Fruit fly (Drosophila melanogaster) whole organism, embryonic: ENCODE measurements around the gene CG14960.

Experiments used
- Atf-2 ChIP-seq: fragments of 200-800 bp; sonication (Bioruptor generic); optimal IDR thresholded peaks from 2 replicates; lab custom pipeline; 2016; ENCODE audit warnings: missing biosample characterization, missing genetic modification characterization
- BEAF-32 ChIP-seq: fragments of 200-800 bp; sonication (Bioruptor generic); optimal IDR thresholded peaks from 3 replicates; lab custom pipeline; 2017; ENCODE audit warnings: missing biosample characterization, missing genetic modification characterization, mild to moderate bottlenecking, moderate library complexity, missing genetic modification reagents
- CG10147 ChIP-seq: fragments of 200-800 bp; sonication (Bioruptor generic); optimal IDR thresholded peaks from 2 replicates; lab custom pipeline; 2019; ENCODE audit warnings: missing biosample characterization, mild to moderate bottlenecking, missing genetic modification characterization, moderate library complexity
- CG10979 ChIP-seq: fragments of 200-800 bp; sonication (Bioruptor generic); optimal IDR thresholded peaks from 2 replicates; lab custom pipeline; 2018; ENCODE audit warnings: missing biosample characterization, mild to moderate bottlenecking, missing genetic modification characterization, moderate library complexity
- CG12299 ChIP-seq: fragments of 200-800 bp; sonication (Bioruptor generic); optimal IDR thresholded peaks from 2 replicates; lab custom pipeline; 2018; ENCODE audit warnings: missing biosample characterization, mild to moderate bottlenecking, missing genetic modification characterization
- CG13287 ChIP-seq: fragments of 200-800 bp; sonication (Bioruptor generic); IDR thresholded peaks from 2 replicates; pipeline ENCODE4 v1.3.6; 2022; ENCODE audit warnings: missing biosample characterization, missing genetic modification characterization; ENCODE audit not compliant: partially characterized antibody
- CG13424 ChIP-seq: fragments of 200-800 bp; sonication (Bioruptor generic); optimal IDR thresholded peaks from 2 replicates; lab custom pipeline; 2019; ENCODE audit warnings: missing biosample characterization, mild to moderate bottlenecking, missing genetic modification characterization, moderate library complexity
- CG14965 ChIP-seq: fragments of 200-800 bp; sonication (Bioruptor generic); optimal IDR thresholded peaks from 2 replicates; lab custom pipeline; 2016; ENCODE audit warnings: missing biosample characterization, missing genetic modification characterization, borderline replicate concordance
- CG1529 ChIP-seq: fragments of 200-800 bp; sonication (Bioruptor generic); optimal IDR thresholded peaks from 3 replicates; lab custom pipeline; 2018; ENCODE audit warnings: missing biosample characterization, missing genetic modification characterization
- CG1647 ChIP-seq: fragments of 200-800 bp; sonication (Bioruptor generic); optimal IDR thresholded peaks from 3 replicates; lab custom pipeline; 2016; ENCODE audit warnings: missing biosample characterization, missing genetic modification characterization
- CG30020 ChIP-seq: fragments of 200-800 bp; optimal IDR thresholded peaks from 2 replicates; lab custom pipeline; 2019; ENCODE audit warnings: missing biosample characterization, mild to moderate bottlenecking, missing genetic modification characterization, moderate library complexity
- CG34376 ChIP-seq: fragments of 200-800 bp; sonication (Bioruptor generic); optimal IDR thresholded peaks from 2 replicates; lab custom pipeline; 2018; ENCODE audit warnings: missing biosample characterization, mild to moderate bottlenecking, missing genetic modification characterization
- CG6254 ChIP-seq: fragments of 200-800 bp; sonication (Bioruptor generic); optimal IDR thresholded peaks from 3 replicates; lab custom pipeline; 2017; ENCODE audit warnings: mild to moderate bottlenecking, missing biosample characterization, missing genetic modification reagents, missing genetic modification characterization
- CG6813 ChIP-seq: fragments of 200-800 bp; sonication (Bioruptor generic); optimal IDR thresholded peaks from 2 replicates; lab custom pipeline; 2017; ENCODE audit warnings: missing biosample characterization, missing genetic modification characterization, mild to moderate bottlenecking, moderate library complexity, missing genetic modification reagents
- CG7745 ChIP-seq: fragments of 200-800 bp; sonication (Bioruptor generic); optimal IDR thresholded peaks from 2 replicates; lab custom pipeline; 2018; ENCODE audit warnings: missing biosample characterization, mild to moderate bottlenecking, missing genetic modification characterization, moderate library complexity
- CG9932 ChIP-seq: fragments of 200-800 bp; sonication (Bioruptor generic); IDR thresholded peaks from 2 replicates; pipeline ENCODE4 v1.3.6; 2022; ENCODE audit warnings: missing biosample characterization, missing genetic modification characterization
- Dfd ChIP-seq, 2 experiments: fragments of >200 bp; optimal IDR thresholded peaks; 2 replicates each; lab custom pipeline; 2017; ENCODE audit warnings: missing biosample characterization in 2 of 2, missing genetic modification characterization in 2 of 2
- Dll ChIP-seq: fragments of 200-800 bp; sonication (Bioruptor generic); IDR thresholded peaks from 4 replicates; pipeline ENCODE4 v1.3.6; 2022; ENCODE audit warnings: missing biosample characterization, missing genetic modification characterization; ENCODE audit not compliant: partially characterized antibody
- Drgx ChIP-seq: fragments of 200-800 bp; sonication (Bioruptor generic); IDR thresholded peaks from 2 replicates; pipeline ENCODE4 v1.3.6; 2022; ENCODE audit warnings: missing biosample characterization, missing genetic modification characterization
- Ets65A ChIP-seq: fragments of 200-800 bp; sonication (Bioruptor generic); peaks from one replicate; lab custom pipeline; 2016; ENCODE audit warnings: missing biosample characterization, missing genetic modification characterization
- Fer1 ChIP-seq: fragments of 200-800 bp; sonication (Bioruptor generic); optimal IDR thresholded peaks from 2 replicates; lab custom pipeline; 2017; ENCODE audit warnings: missing biosample characterization, mild to moderate bottlenecking, missing genetic modification characterization
- Hsf ChIP-seq: fragments of 200-800 bp; sonication (Bioruptor generic); optimal IDR thresholded peaks from 3 replicates; lab custom pipeline; 2016; ENCODE audit warnings: missing biosample characterization, missing genetic modification characterization
- Lim3 ChIP-seq: fragments of 200-800 bp; sonication (Bioruptor generic); IDR thresholded peaks from 2 replicates; pipeline ENCODE4 v1.3.6; 2022; ENCODE audit warnings: missing biosample characterization, missing genetic modification characterization
- Nf-YB ChIP-seq: fragments of 200-800 bp; sonication (Bioruptor generic); optimal IDR thresholded peaks from 3 replicates; lab custom pipeline; 2019; ENCODE audit warnings: missing biosample characterization, mild to moderate bottlenecking, missing genetic modification characterization, moderate library complexity
- Sox100B ChIP-seq: fragments of 200-800 bp; sonication (Bioruptor generic); optimal IDR thresholded peaks from 3 replicates; lab custom pipeline; 2018; ENCODE audit warnings: missing biosample characterization, mild to moderate bottlenecking, missing genetic modification characterization
- Spps ChIP-seq: fragments of 200-800 bp; sonication (Bioruptor generic); optimal IDR thresholded peaks from 2 replicates; lab custom pipeline; 2018; ENCODE audit warnings: missing biosample characterization, mild to moderate bottlenecking, missing genetic modification characterization
- Usf ChIP-seq: fragments of 200-800 bp; sonication (Bioruptor generic); optimal IDR thresholded peaks from 2 replicates; lab custom pipeline; 2017; ENCODE audit warnings: missing genotype, missing biosample characterization, missing genetic modification characterization
- ap ChIP-seq: fragments of 200-800 bp; sonication (Bioruptor generic); IDR thresholded peaks from 2 replicates; pipeline ENCODE4 v1.3.6; 2022; ENCODE audit warnings: missing biosample characterization, missing genetic modification characterization
- bcd ChIP-seq: fragments of 200-800 bp; sonication (Bioruptor generic); optimal IDR thresholded peaks from 2 replicates; lab custom pipeline; 2017; ENCODE audit warnings: missing biosample characterization, mild to moderate bottlenecking, missing genetic modification characterization
- bsh ChIP-seq, 2 experiments: fragments of 200-800 bp; sonication (Bioruptor generic); optimal IDR thresholded peaks; 2 replicates each; lab custom pipeline; 2017 to 2018; ENCODE audit warnings: mild to moderate bottlenecking in 2 of 2, missing biosample characterization in 2 of 2, missing genetic modification characterization in 2 of 2, moderate library complexity in 1 of 2
- dmrt11E ChIP-seq: fragments of 200-800 bp; sonication (Bioruptor generic); optimal IDR thresholded peaks from 3 replicates; lab custom pipeline; 2018; ENCODE audit warnings: missing biosample characterization, mild to moderate bottlenecking, missing genetic modification characterization, moderate library complexity
- esg ChIP-seq: fragments of 200-800 bp; sonication (Bioruptor generic); conservative IDR thresholded peaks from 2 replicates; pipeline ENCODE4 v1.3.6; 2022; ENCODE audit warnings: missing biosample characterization, missing genetic modification characterization
- fru ChIP-seq: fragments of >200 bp; optimal IDR thresholded peaks from 2 replicates; lab custom pipeline; 2017
- ham ChIP-seq: fragments of 200-800 bp; sonication (Bioruptor generic); IDR thresholded peaks from 2 replicates; pipeline ENCODE4 v1.3.6; 2022; ENCODE audit warnings: missing biosample characterization, missing genetic modification characterization
- inv ChIP-seq: fragments of 200-800 bp; sonication (Bioruptor generic); IDR thresholded peaks from 2 replicates; pipeline ENCODE4 v1.3.6; 2022; ENCODE audit warnings: missing biosample characterization, missing genetic modification characterization; ENCODE audit not compliant: partially characterized antibody
- ken ChIP-seq: fragments of 200-800 bp; sonication (Bioruptor generic); IDR thresholded peaks from 3 replicates; pipeline ENCODE4 v1.3.6; 2022; ENCODE audit warnings: missing biosample characterization, missing genetic modification characterization
- lab ChIP-seq: fragments of 200-800 bp; sonication (Bioruptor generic); optimal IDR thresholded peaks from 3 replicates; lab custom pipeline; 2017; ENCODE audit warnings: missing biosample characterization, missing genetic modification characterization, mild to moderate bottlenecking, moderate library complexity, missing genetic modification reagents
- nau ChIP-seq: fragments of 200-800 bp; sonication (Bioruptor generic); optimal IDR thresholded peaks from 3 replicates; lab custom pipeline; 2017; ENCODE audit warnings: missing biosample characterization, mild to moderate bottlenecking, missing genetic modification characterization, missing genetic modification reagents
- nmo ChIP-seq: fragments of 200-800 bp; sonication (Bioruptor generic); optimal IDR thresholded peaks from 2 replicates; lab custom pipeline; 2018; ENCODE audit warnings: missing biosample characterization, mild to moderate bottlenecking, missing genetic modification characterization, moderate library complexity
- nom ChIP-seq: fragments of 200-800 bp; sonication (Bioruptor generic); optimal IDR thresholded peaks from 2 replicates; lab custom pipeline; 2017; ENCODE audit warnings: missing biosample characterization, missing genetic modification characterization, mild to moderate bottlenecking, moderate library complexity, missing genetic modification reagents
- otp ChIP-seq: fragments of 200-800 bp; sonication (Bioruptor generic); IDR thresholded peaks from 3 replicates; pipeline ENCODE4, ENCODE4 v1.3.6; 2022; ENCODE audit warnings: missing biosample characterization, missing genetic modification characterization
- p53 ChIP-seq: fragments of 200-800 bp; sonication (Bioruptor generic); optimal IDR thresholded peaks from 2 replicates; lab custom pipeline; 2016; ENCODE audit warnings: missing biosample characterization, missing genetic modification characterization
- salm ChIP-seq: fragments of 200-800 bp; sonication (Bioruptor generic); optimal IDR thresholded peaks from 2 replicates; lab custom pipeline; 2018; ENCODE audit warnings: missing biosample characterization, mild to moderate bottlenecking, missing genetic modification characterization
- sc ChIP-seq, 3 experiments: fragments of >200 bp in 2 of 3; fragments of 200-800 bp in 1 of 3; sonication (Bioruptor generic) in 1 of 3; optimal IDR thresholded peaks; 2 replicates in 2 of 3; 3 replicates in 1 of 3; lab custom pipeline; 2017; ENCODE audit warnings: mild to moderate bottlenecking in 1 of 3, missing biosample characterization in 1 of 3, missing genetic modification characterization in 1 of 3, missing genetic modification reagents in 1 of 3
- sd ChIP-seq: fragments of 200-800 bp; sonication (Bioruptor generic); optimal IDR thresholded peaks from 3 replicates; lab custom pipeline; 2018; ENCODE audit warnings: missing biosample characterization, mild to moderate bottlenecking, missing genetic modification characterization, moderate library complexity
- ssp ChIP-seq: fragments of 200-800 bp; sonication (Bioruptor generic); IDR thresholded peaks from 2 replicates; pipeline ENCODE4 v1.3.6; 2022; ENCODE audit warnings: missing biosample characterization, missing genetic modification characterization
- tgo ChIP-seq: fragments of 200-800 bp; sonication (Bioruptor generic); IDR thresholded peaks from 3 replicates; pipeline ENCODE4 v1.3.6; 2022; ENCODE audit warnings: missing biosample characterization, missing genetic modification characterization

CG14960 gene

dm6 chr3L:3248714-3249663, 21.8 kb upstream of the CG14960 start (continued):
- TF ChIP-seq bcd (GFP tag; lab: Kevin White, UChicago) = peak; percentile 43
- no peak for TF ChIP-seq sd (tag; lab: Kevin White, UChicago)
- TF ChIP-seq CG10147 = no peak
- TF ChIP-seq CG13287 = no peak
- no peak for TF ChIP-seq CG14965 (GFP tag; lab: Kevin White, UChicago)
- no peak for TF ChIP-seq CG12299 (tag; lab: Kevin White, UChicago)
- TF ChIP-seq sc (optimal IDR thresholded peaks at IDR 0.05; lab: Kevin White, UChicago) = no peak
- TF ChIP-seq sc (GFP tag; optimal IDR thresholded peaks at IDR 0.05; lab: Kevin White, UChicago) = peak; percentile 34
- peak; percentile 29 for TF ChIP-seq Atf-2
- 0 out of 3 replicates have a peak, but pooled peaks have one; percentile 31 for TF ChIP-seq tgo (GFP tag; lab: Robert Waterston, UW)
- peak; percentile 55 for TF ChIP-seq Usf (GFP tag; lab: Kevin White, UChicago)
- peak; percentile 68 for TF ChIP-seq Sox100B
- TF ChIP-seq CG6813 (GFP tag; lab: Kevin White, UChicago) = no peak
- TF ChIP-seq BEAF-32 = no peak
- 0 out of 2 replicates have a peak, but pooled peaks have one; percentile 4 for TF ChIP-seq ap (GFP tag; lab: Robert Waterston, UW)
- TF ChIP-seq Hsf (GFP tag; lab: Kevin White, UChicago) = peak; percentile 40
- no peak for TF ChIP-seq Dll (GFP tag; lab: Robert Waterston, UW)
- TF ChIP-seq nmo (GFP tag; lab: Kevin White, UChicago) = peak; percentile 74
- TF ChIP-seq nau = peak; percentile 4
- no peak for TF ChIP-seq ssp
- TF ChIP-seq CG34376 = no peak
- no peak for TF ChIP-seq inv
- peak; percentile 92 for TF ChIP-seq Ets65A (GFP tag; lab: Kevin White, UChicago)
- TF ChIP-seq Fer1 = no peak
- no peak for TF ChIP-seq otp (GFP tag; lab: Robert Waterston, UW)
- no peak for TF ChIP-seq CG9932
- TF ChIP-seq CG13424 = peak; percentile 65
- TF ChIP-seq Lim3 (GFP tag; lab: Robert Waterston, UW) = no peak
- peak; percentile 95 for TF ChIP-seq nom
- TF ChIP-seq Dfd (GFP tag; optimal IDR thresholded peaks at IDR 0.05; lab: Kevin White, UChicago) = no peak
- no peak for TF ChIP-seq salm (tag; lab: Kevin White, UChicago)
- peak; percentile 43 to 95 for TF ChIP-seq bsh (GFP tag; optimal IDR thresholded peaks at IDR 0.05; lab: Kevin White, UChicago)
- peak; percentile 79 for TF ChIP-seq Drgx (GFP tag; lab: Robert Waterston, UW)
- no peak for TF ChIP-seq dmrt11E (tag; lab: Kevin White, UChicago)
- no peak for TF ChIP-seq Spps (tag; lab: Kevin White, UChicago)
- TF ChIP-seq CG1529 (GFP tag; lab: Kevin White, UChicago) = peak; percentile 39
- TF ChIP-seq esg (GFP tag; lab: Robert Waterston, UW) = peak; percentile 48
- TF ChIP-seq Nf-YB (GFP tag; lab: Kevin White, UChicago) = peak; percentile 5
- no peak for TF ChIP-seq CG1647 (GFP tag; lab: Kevin White, UChicago)
- no peak for TF ChIP-seq CG7745 (tag; lab: Kevin White, UChicago)
- TF ChIP-seq lab (GFP tag; lab: Kevin White, UChicago) = peak; percentile 21
- TF ChIP-seq fru (lab: Kevin White, UChicago) = no peak
- no peak for TF ChIP-seq p53 (GFP tag; lab: Kevin White, UChicago)
- no peak for TF ChIP-seq CG30020 (tag; lab: Kevin White, UChicago)
- no peak for TF ChIP-seq ken (GFP tag; lab: Robert Waterston, UW)
- TF ChIP-seq CG10979 (tag; lab: Kevin White, UChicago) = peak; percentile 53
- TF ChIP-seq ham (GFP tag; lab: Robert Waterston, UW) = no peak
- TF ChIP-seq CG6254 (GFP tag; lab: Kevin White, UChicago) = peak; percentile 34
